Worm (Caenorhabditis elegans) whole organism, L1 larva: ENCODE results near the gene txt-9.

Source experiments
- C04F5.9 ChIP-seq: sonication (generic microtip); optimal IDR thresholded peaks from 2 replicates; lab custom pipeline; 2016; ENCODE audit warnings: missing genetic modification characterization, missing compliant biosample characterization
- ama-1 ChIP-seq: fragments of 150-350 bp; optimal IDR thresholded peaks from 2 replicates; lab custom pipeline; 2014
- blmp-1 ChIP-seq: fragments of 150-350 bp; optimal IDR thresholded peaks from 2 replicates; lab custom pipeline; 2014; ENCODE audit warnings: missing biosample characterization, missing genetic modification characterization
- ceh-63 ChIP-seq: fragments of 200-800 bp; sonication (Bioruptor generic); optimal IDR thresholded peaks from 2 replicates; lab custom pipeline; 2018; ENCODE audit warnings: mild to moderate bottlenecking, missing genetic modification characterization, missing compliant biosample characterization
- ceh-8 ChIP-seq: fragments of 200-800 bp; sonication (Bioruptor generic); optimal IDR thresholded peaks from 2 replicates; lab custom pipeline; 2018; ENCODE audit warnings: mild to moderate bottlenecking, missing genetic modification characterization, moderate library complexity, missing compliant biosample characterization
- ceh-88 ChIP-seq: fragments of 200-800 bp; sonication (Bioruptor generic); IDR thresholded peaks from 2 replicates; pipeline ENCODE4 v1.3.6; 2022; ENCODE audit warnings: missing genetic modification characterization, missing compliant biosample characterization
- ces-1 ChIP-seq: fragments of 150-350 bp; optimal IDR thresholded peaks from 2 replicates; lab custom pipeline; 2014; ENCODE audit warnings: missing biosample characterization, missing genetic modification reagents, missing genetic modification characterization
- dpl-1 ChIP-seq, 3 experiments: fragments of 150-350 bp in 2 of 3; sonication (generic microtip) in 1 of 3; optimal IDR thresholded peaks; 2 replicates each; lab custom pipeline; 2014 to 2017; ENCODE audit warnings: missing biosample characterization in 3 of 3, missing genetic modification characterization in 3 of 3, missing genetic modification reagents in 3 of 3
- dsc-1 ChIP-seq: sonication (generic microtip); optimal IDR thresholded peaks from 2 replicates; lab custom pipeline; 2016; ENCODE audit warnings: mild to moderate bottlenecking, missing genetic modification characterization, missing compliant biosample characterization
- efl-1 ChIP-seq, 4 experiments: fragments of 150-350 bp; optimal IDR thresholded peaks in 3 of 4; peaks in 1 of 4; 1 replicate in 1 of 4; 2 replicates in 3 of 4; lab custom pipeline; 2014; ENCODE audit warnings: missing biosample characterization in 2 of 4, missing genetic modification characterization in 2 of 4, missing genetic modification reagents in 2 of 4
- egl-13 ChIP-seq: sonication (generic microtip); optimal IDR thresholded peaks from 2 replicates; lab custom pipeline; 2016; ENCODE audit warnings: missing genotype, missing genetic modification reagents, missing genetic modification characterization, missing compliant biosample characterization
- elt-3 ChIP-seq, 6 experiments: fragments of 150-350 bp in 1 of 6; sonication (generic microtip); optimal IDR thresholded peaks; 2 replicates each; lab custom pipeline; 2017 to 2018; ENCODE audit warnings: missing biosample characterization in 6 of 6, missing genetic modification characterization in 6 of 6, inconsistent platforms in 1 of 6
- fkh-10 ChIP-seq: sonication (generic microtip); optimal IDR thresholded peaks from 2 replicates; lab custom pipeline; 2017; ENCODE audit warnings: missing biosample characterization, missing genetic modification reagents, missing genetic modification characterization
- fkh-8 ChIP-seq: sonication (generic microtip); optimal IDR thresholded peaks from 2 replicates; lab custom pipeline; 2016; ENCODE audit warnings: mild to moderate bottlenecking, missing genetic modification characterization, missing compliant biosample characterization
- grh-1 ChIP-seq: fragments of 200-800 bp; sonication (Bioruptor generic); IDR thresholded peaks from 2 replicates; pipeline ENCODE4 v1.3.6; 2022; ENCODE audit warnings: missing genetic modification reagents, missing genetic modification characterization, missing compliant biosample characterization
- isw-1 ChIP-seq: fragments of 200-800 bp; sonication (Bioruptor generic); IDR thresholded peaks from 2 replicates; pipeline ENCODE4 v1.3.6; 2022; ENCODE audit warnings: missing genetic modification characterization, missing compliant biosample characterization
- lin-14 ChIP-seq: fragments of 200-800 bp; sonication (Bioruptor generic); optimal IDR thresholded peaks from 2 replicates; lab custom pipeline; 2018; ENCODE audit warnings: mild to moderate bottlenecking, missing genetic modification characterization, moderate library complexity, missing compliant biosample characterization
- lin-35 ChIP-seq, 2 experiments: fragments of 150-350 bp; optimal IDR thresholded peaks; 2 replicates each; lab custom pipeline; 2014; ENCODE audit warnings: missing biosample characterization in 2 of 2, missing genetic modification characterization in 2 of 2, missing genetic modification reagents in 2 of 2
- lir-3 ChIP-seq: sonication (generic microtip); optimal IDR thresholded peaks from 2 replicates; lab custom pipeline; 2016; ENCODE audit warnings: mild to moderate bottlenecking, missing genetic modification characterization, moderate library complexity, missing compliant biosample characterization; ENCODE audit not compliant: poor library complexity
- lsy-2 ChIP-seq, 2 experiments: fragments of 150-350 bp; optimal IDR thresholded peaks; 2 replicates each; lab custom pipeline; 2014; ENCODE audit warnings: missing biosample characterization in 2 of 2, missing genetic modification characterization in 2 of 2
- mab-9 ChIP-seq: fragments of 200-800 bp; sonication (Bioruptor generic); IDR thresholded peaks from 2 replicates; pipeline ENCODE4 v1.3.6; 2022; ENCODE audit warnings: missing genetic modification reagents, missing genetic modification characterization, missing compliant biosample characterization
- mdl-1 ChIP-seq, 2 experiments: fragments of 150-350 bp; optimal IDR thresholded peaks; 2 replicates each; lab custom pipeline; 2014 to 2017; ENCODE audit warnings: missing biosample characterization in 2 of 2, missing genetic modification characterization in 2 of 2, inconsistent platforms in 1 of 2
- mep-1 ChIP-seq: fragments of 150-350 bp; optimal IDR thresholded peaks from 2 replicates; lab custom pipeline; 2014; ENCODE audit warnings: missing biosample characterization, missing genetic modification characterization
- nhr-11 ChIP-seq: fragments of 150-350 bp; optimal IDR thresholded peaks from 2 replicates; lab custom pipeline; 2014; ENCODE audit warnings: missing biosample characterization, missing genetic modification characterization
- nhr-12 ChIP-seq: sonication (generic microtip); optimal IDR thresholded peaks from 2 replicates; lab custom pipeline; 2017; ENCODE audit warnings: missing biosample characterization, missing genetic modification characterization
- nhr-19 ChIP-seq: fragments of 200-800 bp; sonication (Bioruptor generic); conservative IDR thresholded peaks from 2 replicates; pipeline ENCODE4 v1.3.6; 2022; ENCODE audit warnings: missing genetic modification characterization, missing compliant biosample characterization
- nhr-47 ChIP-seq: sonication (generic microtip); optimal IDR thresholded peaks from 2 replicates; lab custom pipeline; 2016; ENCODE audit warnings: mild to moderate bottlenecking, missing genetic modification characterization, moderate library complexity, missing compliant biosample characterization
- nhr-71 ChIP-seq: sonication (generic microtip); optimal IDR thresholded peaks from 2 replicates; lab custom pipeline; 2016; ENCODE audit warnings: mild to moderate bottlenecking, missing genetic modification characterization, moderate library complexity, missing compliant biosample characterization
- nhr-76 ChIP-seq: sonication (generic microtip); optimal IDR thresholded peaks from 2 replicates; lab custom pipeline; 2017; ENCODE audit warnings: missing biosample characterization, missing genetic modification characterization
- nhr-77 ChIP-seq: fragments of 150-350 bp; optimal IDR thresholded peaks from 2 replicates; lab custom pipeline; 2014; ENCODE audit warnings: missing biosample characterization, missing genetic modification characterization
- nhr-85 ChIP-seq: sonication (generic microtip); peaks from one replicate; lab custom pipeline; 2016; ENCODE audit warnings: missing genetic modification characterization, inconsistent platforms, missing compliant biosample characterization
- nhr-90 ChIP-seq: sonication (generic microtip); optimal IDR thresholded peaks from 2 replicates; lab custom pipeline; 2016; ENCODE audit warnings: mild to moderate bottlenecking, missing genetic modification characterization, missing compliant biosample characterization; ENCODE audit not compliant: poor library complexity
- pax-3 ChIP-seq: fragments of 200-800 bp; sonication (Bioruptor generic); optimal IDR thresholded peaks from 2 replicates; lab custom pipeline; 2018; ENCODE audit warnings: mild to moderate bottlenecking, missing genetic modification characterization, moderate library complexity, missing compliant biosample characterization
- pqm-1 ChIP-seq: sonication (generic microtip); optimal IDR thresholded peaks from 3 replicates; lab custom pipeline; 2017; ENCODE audit warnings: missing biosample characterization, missing genetic modification characterization
- rnt-1 ChIP-seq: sonication (generic microtip); optimal IDR thresholded peaks from 2 replicates; lab custom pipeline; 2016; ENCODE audit warnings: mild to moderate bottlenecking, missing genetic modification characterization, moderate library complexity, missing compliant biosample characterization
- skn-1 ChIP-seq: fragments of 150-350 bp; optimal IDR thresholded peaks from 2 replicates; lab custom pipeline; 2014; ENCODE audit warnings: missing biosample characterization, missing genetic modification characterization
- snpc-4 ChIP-seq: fragments of 150-350 bp; optimal IDR thresholded peaks from 2 replicates; lab custom pipeline; 2014; ENCODE audit warnings: missing biosample characterization, missing genetic modification characterization
- snu-23 ChIP-seq: sonication (generic microtip); optimal IDR thresholded peaks from 2 replicates; lab custom pipeline; 2016; ENCODE audit warnings: missing genetic modification characterization, missing compliant biosample characterization
- sox-4 ChIP-seq: sonication (generic microtip); optimal IDR thresholded peaks from 2 replicates; lab custom pipeline; 2016; ENCODE audit warnings: missing genetic modification characterization, missing compliant biosample characterization
- sup-37 ChIP-seq: fragments of 200-800 bp; sonication (Bioruptor generic); optimal IDR thresholded peaks from 2 replicates; lab custom pipeline; 2018; ENCODE audit warnings: mild to moderate bottlenecking, missing genetic modification characterization, missing compliant biosample characterization
- tbx-2 ChIP-seq: sonication (generic microtip); optimal IDR thresholded peaks from 2 replicates; lab custom pipeline; 2016; ENCODE audit warnings: missing genetic modification characterization, missing compliant biosample characterization
- unc-130 ChIP-seq: fragments of 150-350 bp; optimal IDR thresholded peaks from 2 replicates; lab custom pipeline; 2017; ENCODE audit warnings: missing biosample characterization, missing genetic modification characterization, inconsistent platforms
- xbp-1 ChIP-seq: sonication (generic microtip); optimal IDR thresholded peaks from 2 replicates; lab custom pipeline; 2016; ENCODE audit warnings: missing genetic modification characterization, missing compliant biosample characterization
- zag-1 ChIP-seq: fragments of 150-350 bp; optimal IDR thresholded peaks from 2 replicates; lab custom pipeline; 2014; ENCODE audit warnings: missing biosample characterization, missing genetic modification characterization
- ztf-11 ChIP-seq, 2 experiments: sonication (generic microtip); optimal IDR thresholded peaks; 2 replicates each; lab custom pipeline; 2016 to 2017; ENCODE audit warnings: missing genetic modification characterization in 2 of 2, missing biosample characterization in 1 of 2, missing compliant biosample characterization in 1 of 2
- ztf-4 ChIP-seq: fragments of 150-350 bp; optimal IDR thresholded peaks from 2 replicates; lab custom pipeline; 2014; ENCODE audit warnings: missing biosample characterization, missing genetic modification characterization

The txt-9 gene

DNA sequence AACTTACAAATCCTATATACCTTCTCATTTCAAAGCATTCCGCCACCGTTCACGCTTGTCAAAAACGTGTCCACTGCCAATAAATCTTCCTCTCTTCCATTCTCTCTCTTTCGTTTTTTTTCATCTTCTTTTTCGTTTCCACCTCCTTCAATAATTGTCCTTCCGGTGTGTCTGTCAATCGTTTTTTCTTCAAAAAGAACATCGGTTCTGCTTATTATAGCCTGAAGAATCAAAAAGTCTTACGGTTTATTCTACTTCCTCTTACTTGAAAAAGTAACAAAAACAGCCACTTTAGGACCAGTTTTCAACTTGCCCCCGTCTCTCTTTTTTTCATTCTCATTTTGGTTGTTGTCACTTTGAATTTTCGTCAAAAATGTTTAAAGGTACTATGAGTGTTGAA is 36.3 kb upstream of the txt-9 start (continued):
- TF ChIP-seq ztf-4 (tag; lab: Kevin White, UChicago) = no peak

- no peak for TF ChIP-seq pqm-1 (tag; lab: Kevin White, UChicago)
- TF ChIP-seq ceh-63 = no peak
- TF ChIP-seq elt-3 (tag; optimal IDR thresholded peaks at IDR 0.05; lab: Kevin White, UChicago) = peak in 2 of 6 experiments; percentile 19 to 46
- no peak for TF ChIP-seq grh-1 (GFP tag; lab: Robert Waterston, UW)
- TF ChIP-seq nhr-11 (tag; lab: Kevin White, UChicago) = no peak
- TF ChIP-seq unc-130 = peak; percentile 40
- peak; percentile 24 for TF ChIP-seq nhr-71 (tag; lab: Kevin White, UChicago)
- no peak for TF ChIP-seq snpc-4
- TF ChIP-seq lir-3 = no peak
- peak in 1 of 2 experiments; percentile 15 for TF ChIP-seq lsy-2 (tag; optimal IDR thresholded peaks at IDR 0.05; lab: Kevin White, UChicago)
- TF ChIP-seq isw-1 (GFP tag; lab: Robert Waterston, UW) = no peak
- TF ChIP-seq dpl-1 (GFP tag; optimal IDR thresholded peaks at IDR 0.05; lab: Kevin White, UChicago) = no peak
- TF ChIP-seq blmp-1 (tag; lab: Kevin White, UChicago) = peak; percentile 65
- peak; percentile 31 for TF ChIP-seq snu-23 (GFP tag; lab: Kevin White, UChicago)
- peak; percentile 45 for TF ChIP-seq rnt-1
- peak; percentile 38 for TF ChIP-seq tbx-2 (tag; lab: Kevin White, UChicago)
- TF ChIP-seq pax-3 (tag; lab: Kevin White, UChicago) = no peak
- TF ChIP-seq mep-1 (tag; lab: Kevin White, UChicago) = peak; percentile 52
- no peak for TF ChIP-seq nhr-77 (tag; lab: Kevin White, UChicago)
- peak in 1 of 2 experiments; percentile 44 for TF ChIP-seq mdl-1 (tag; optimal IDR thresholded peaks at IDR 0.05; lab: Kevin White, UChicago)
- TF ChIP-seq lin-14 = peak; percentile 69
- TF ChIP-seq ces-1 (GFP tag; lab: Kevin White, UChicago) = no peak
- peak; percentile 81 for TF ChIP-seq nhr-85 (tag; lab: Kevin White, UChicago)
- TF ChIP-seq sox-4 (tag; lab: Kevin White, UChicago) = no peak
- TF ChIP-seq zag-1 (tag; lab: Kevin White, UChicago) = no peak
These were observed 35.7 kb upstream of the txt-9 start, which contains the start of gene F33G12.6 for ce11 chrII:5049865-5050342. Gene F33G12.6, plus strand, starts transcription at chrII:5049915.

ce11 chrII:5050776-5051175 is 34.8 kb upstream of the txt-9 start:
- TF ChIP-seq blmp-1 (tag; lab: Kevin White, UChicago) (no peak), lin-35 (GFP tag; optimal IDR thresholded peaks at IDR 0.05; lab: Kevin White, UChicago) (no peak), mab-9 (GFP tag; lab: Robert Waterston, UW) (no peak), xbp-1 (tag; lab: Kevin White, UChicago) (no peak), unc-130 (no peak), lin-14 (no peak), efl-1 (optimal IDR thresholded peaks at IDR 0.05; lab: Kevin White, UChicago) (no peak), efl-1 (GFP tag; optimal IDR thresholded peaks at IDR 0.05 in 1 of 2; lab: Kevin White, UChicago) (peak in 1 of 2 experiments; percentile 93), dsc-1 (tag; lab: Kevin White, UChicago) (no peak), nhr-77 (tag; lab: Kevin White, UChicago) (no peak)

ce11 chrII:5055129-5055666 is 30.4 kb upstream of the txt-9 start, which contains the start of the genes ify-1 and rpl-22:
Gene ify-1, minus strand, starts transcription at chrII:5055179.
Gene rpl-22, plus strand, starts transcription at chrII:5055616.
- TF ChIP-seq nhr-47 (tag; lab: Kevin White, UChicago) (peak; percentile 94), mep-1 (tag; lab: Kevin White, UChicago) (peak; percentile 95), ama-1 (lab: Kevin White, UChicago) (peak; percentile 70), sup-37 (GFP tag; lab: Kevin White, UChicago) (peak; percentile 51), isw-1 (GFP tag; lab: Robert Waterston, UW) (peak; percentile 93), skn-1 (tag; lab: Kevin White, UChicago) (peak; percentile 95), C04F5.9 (tag; lab: Kevin White, UChicago) (peak; percentile 80), ceh-88 (GFP tag; lab: Robert Waterston, UW) (peak; percentile 82), nhr-90 (tag; lab: Kevin White, UChicago) (peak; percentile 92), nhr-12 (tag; lab: Kevin White, UChicago) (no peak), ztf-11 (tag; optimal IDR thresholded peaks at IDR 0.05; lab: Kevin White, UChicago) (peak in 1 of 2 experiments; percentile 78), fkh-10 (GFP tag; lab: Kevin White, UChicago) (peak; percentile 87), ceh-8 (GFP tag; lab: Kevin White, UChicago) (peak; percentile 83), egl-13 (tag; lab: Kevin White, UChicago) (peak; percentile 69), efl-1 (optimal IDR thresholded peaks at IDR 0.05; lab: Kevin White, UChicago) (peak; percentile 95 to 96), efl-1 (GFP tag; optimal IDR thresholded peaks at IDR 0.05 in 1 of 2; lab: Kevin White, UChicago) (peak; percentile 93 to 99), nhr-76 (no peak), nhr-19 (GFP tag; lab: Robert Waterston, UW) (peak; percentile 93), unc-130 (peak; percentile 99), fkh-8 (tag; lab: Kevin White, UChicago) (peak; percentile 90)
